Fruit fly (Drosophila melanogaster) whole organism, embryonic: ENCODE results near the gene CG5727.

ENCODE experiments used
- CG10462 ChIP-seq: fragments of 200-800 bp; sonication (Bioruptor generic); optimal IDR thresholded peaks from 2 replicates; lab custom pipeline; 2016; ENCODE audit warnings: missing biosample characterization, missing genetic modification characterization
- CG11093 ChIP-seq: fragments of 200-800 bp; sonication (Bioruptor generic); IDR thresholded peaks from 3 replicates; pipeline ENCODE4 v1.3.6; 2022; ENCODE audit warnings: missing biosample characterization, missing genetic modification characterization
- CG12391 ChIP-seq: fragments of 200-800 bp; sonication (Bioruptor generic); optimal IDR thresholded peaks from 3 replicates; lab custom pipeline; 2018; ENCODE audit warnings: missing biosample characterization, mild to moderate bottlenecking, missing genetic modification characterization, moderate library complexity
- CG13624 ChIP-seq: fragments of 200-800 bp; sonication (Bioruptor generic); optimal IDR thresholded peaks from 2 replicates; lab custom pipeline; 2016; ENCODE audit warnings: missing biosample characterization, missing genetic modification characterization
- CG14014 ChIP-seq: fragments of 200-800 bp; sonication (Bioruptor generic); IDR thresholded peaks from 2 replicates; pipeline ENCODE4 v1.3.6; 2022; ENCODE audit warnings: missing biosample characterization, missing genetic modification characterization
- CG14441 ChIP-seq: fragments of 200-800 bp; sonication (Bioruptor generic); IDR thresholded peaks from 2 replicates; pipeline ENCODE4 v1.3.6; 2022; ENCODE audit warnings: missing biosample characterization, missing genetic modification characterization
- CG14965 ChIP-seq: fragments of 200-800 bp; sonication (Bioruptor generic); optimal IDR thresholded peaks from 2 replicates; lab custom pipeline; 2016; ENCODE audit warnings: missing biosample characterization, missing genetic modification characterization, borderline replicate concordance
- CG15479 ChIP-seq: fragments of 200-800 bp; sonication (Bioruptor generic); optimal IDR thresholded peaks from 3 replicates; lab custom pipeline; 2019; ENCODE audit warnings: missing biosample characterization, mild to moderate bottlenecking, missing genetic modification characterization, moderate library complexity
- CG17385 ChIP-seq: fragments of 200-800 bp; sonication (Bioruptor generic); optimal IDR thresholded peaks from 3 replicates; lab custom pipeline; 2018; ENCODE audit warnings: missing biosample characterization, mild to moderate bottlenecking, missing genetic modification characterization
- CG18764 ChIP-seq: fragments of 200-800 bp; sonication (Bioruptor generic); optimal IDR thresholded peaks from 3 replicates; lab custom pipeline; 2016; ENCODE audit warnings: missing biosample characterization, missing genetic modification characterization
- CG31388 ChIP-seq: fragments of 200-800 bp; sonication (Bioruptor generic); optimal IDR thresholded peaks from 2 replicates; lab custom pipeline; 2016; ENCODE audit warnings: missing biosample characterization, missing genetic modification characterization
- CG32532 ChIP-seq: fragments of 200-800 bp; sonication (Bioruptor generic); IDR thresholded peaks from 2 replicates; pipeline ENCODE4 v1.3.6; 2022; ENCODE audit warnings: missing biosample characterization, missing genetic modification characterization
- CG3407 ChIP-seq: fragments of 200-800 bp; sonication (Bioruptor generic); optimal IDR thresholded peaks from 2 replicates; lab custom pipeline; 2018; ENCODE audit warnings: missing biosample characterization, mild to moderate bottlenecking, missing genetic modification characterization
- CG34224 ChIP-seq: fragments of 200-800 bp; sonication (Bioruptor generic); IDR thresholded peaks from 3 replicates; pipeline ENCODE4 v1.3.6; 2022; ENCODE audit warnings: missing biosample characterization, missing genetic modification characterization; ENCODE audit not compliant: partially characterized antibody
- CG4854 ChIP-seq: fragments of 200-800 bp; sonication (Bioruptor generic); optimal IDR thresholded peaks from 2 replicates; lab custom pipeline; 2016; ENCODE audit warnings: missing biosample characterization, missing genetic modification characterization, inconsistent platforms
- CG6654 ChIP-seq: fragments of 200-800 bp; sonication (Bioruptor generic); optimal IDR thresholded peaks from 2 replicates; lab custom pipeline; 2017; ENCODE audit warnings: missing biosample characterization, mild to moderate bottlenecking, missing genetic modification characterization
- CG8281 ChIP-seq: fragments of 200-800 bp; sonication (Bioruptor generic); optimal IDR thresholded peaks from 2 replicates; lab custom pipeline; 2018; ENCODE audit warnings: missing biosample characterization, mild to moderate bottlenecking, missing genetic modification characterization, moderate library complexity
- CG9932 ChIP-seq: fragments of 200-800 bp; sonication (Bioruptor generic); IDR thresholded peaks from 2 replicates; pipeline ENCODE4 v1.3.6; 2022; ENCODE audit warnings: missing biosample characterization, missing genetic modification characterization
- Deaf1 ChIP-seq: fragments of 200-800 bp; optimal IDR thresholded peaks from 3 replicates; lab custom pipeline; 2019; ENCODE audit warnings: missing biosample characterization, mild to moderate bottlenecking, missing genetic modification characterization, moderate library complexity
- ERR ChIP-seq: fragments of 200-800 bp; sonication (Bioruptor generic); optimal IDR thresholded peaks from 2 replicates; lab custom pipeline; 2016; ENCODE audit warnings: missing biosample characterization, missing genetic modification characterization
- Hey ChIP-seq: fragments of 200-800 bp; sonication (Bioruptor generic); optimal IDR thresholded peaks from 3 replicates; lab custom pipeline; 2018; ENCODE audit warnings: missing biosample characterization, mild to moderate bottlenecking, missing genetic modification characterization
- Kr ChIP-seq: fragments of 200-800 bp; sonication (Bioruptor generic); optimal IDR thresholded peaks from 2 replicates; lab custom pipeline; 2017; ENCODE audit warnings: missing biosample characterization, mild to moderate bottlenecking, missing genetic modification characterization
- MBD-R2 ChIP-seq: fragments of 200-800 bp; sonication (Bioruptor generic); IDR thresholded peaks from 2 replicates; pipeline ENCODE4 v1.3.6; 2022; ENCODE audit warnings: missing biosample characterization, missing genetic modification characterization
- MESR4 ChIP-seq: fragments of 200-800 bp; sonication (Bioruptor generic); optimal IDR thresholded peaks from 2 replicates; lab custom pipeline; 2018; ENCODE audit warnings: missing biosample characterization, mild to moderate bottlenecking, missing genetic modification characterization, moderate library complexity
- Myb ChIP-seq: fragments of 200-800 bp; sonication (Bioruptor generic); optimal IDR thresholded peaks from 2 replicates; lab custom pipeline; 2016; ENCODE audit warnings: missing biosample characterization, missing genetic modification characterization
- NC2β ChIP-seq: fragments of 200-800 bp; sonication (Bioruptor generic); optimal IDR thresholded peaks from 2 replicates; lab custom pipeline; 2016; ENCODE audit warnings: missing biosample characterization, missing genetic modification characterization
- Pdp1 ChIP-seq, 2 experiments: fragments of 200-800 bp; sonication (Bioruptor generic); optimal IDR thresholded peaks; 3 replicates each; lab custom pipeline; 2016; ENCODE audit warnings: missing biosample characterization in 2 of 2, missing genetic modification characterization in 2 of 2, mild to moderate bottlenecking in 1 of 2, moderate library complexity in 1 of 2
- Ptx1 ChIP-seq: fragments of 200-800 bp; sonication (Bioruptor generic); IDR thresholded peaks from 2 replicates; pipeline ENCODE4 v1.3.6; 2022; ENCODE audit warnings: missing biosample characterization, missing genetic modification characterization
- Scr ChIP-seq: fragments of 200-800 bp; sonication (Bioruptor generic); IDR thresholded peaks from 2 replicates; pipeline ENCODE4 v1.3.6; 2022; ENCODE audit warnings: missing biosample characterization, missing genetic modification characterization; ENCODE audit not compliant: partially characterized antibody
- Sin3A ChIP-seq: fragments of >200 bp; optimal IDR thresholded peaks from 2 replicates; lab custom pipeline; 2018
- Six4 ChIP-seq: fragments of 200-800 bp; sonication (Bioruptor generic); optimal IDR thresholded peaks from 2 replicates; lab custom pipeline; 2016; ENCODE audit warnings: missing biosample characterization, missing genetic modification characterization
- Sry-δ ChIP-seq: fragments of 200-800 bp; sonication (Bioruptor generic); optimal IDR thresholded peaks from 2 replicates; lab custom pipeline; 2016; ENCODE audit warnings: missing biosample characterization, missing genetic modification characterization
- Stat92E ChIP-seq, 3 experiments: fragments of >200 bp in 2 of 3; fragments of 200-800 bp in 1 of 3; sonication (Bioruptor generic) in 1 of 3; optimal IDR thresholded peaks; 2 replicates each; lab custom pipeline; 2017 to 2019; ENCODE audit warnings: missing biosample characterization in 3 of 3, missing genetic modification characterization in 3 of 3, mild to moderate bottlenecking in 1 of 3, moderate library complexity in 1 of 3
- amos ChIP-seq: fragments of 200-800 bp; sonication (Bioruptor generic); IDR thresholded peaks from 2 replicates; pipeline ENCODE4 v1.3.6; 2022; ENCODE audit warnings: missing biosample characterization, missing genetic modification characterization; ENCODE audit not compliant: partially characterized antibody
- dm ChIP-seq: fragments of 200-800 bp; sonication (Bioruptor generic); optimal IDR thresholded peaks from 3 replicates; lab custom pipeline; 2016; ENCODE audit warnings: missing biosample characterization, missing genetic modification characterization
- dmrt99B ChIP-seq: fragments of 200-800 bp; sonication (Bioruptor generic); optimal IDR thresholded peaks from 2 replicates; lab custom pipeline; 2018; ENCODE audit warnings: missing biosample characterization, mild to moderate bottlenecking, missing genetic modification characterization, moderate library complexity
- fru ChIP-seq: fragments of >200 bp; optimal IDR thresholded peaks from 2 replicates; lab custom pipeline; 2017
- fu2 ChIP-seq: fragments of 200-800 bp; sonication (Bioruptor generic); optimal IDR thresholded peaks from 2 replicates; lab custom pipeline; 2016; ENCODE audit warnings: missing biosample characterization, missing genetic modification characterization
- gfzf ChIP-seq: fragments of 200-800 bp; sonication (Bioruptor generic); optimal IDR thresholded peaks from 2 replicates; lab custom pipeline; 2016; ENCODE audit warnings: missing biosample characterization, mild to moderate bottlenecking, missing genetic modification characterization, moderate library complexity
- hth ChIP-seq: fragments of >200 bp; optimal IDR thresholded peaks from 2 replicates; lab custom pipeline; 2017; ENCODE audit warnings: inconsistent platforms
- kah ChIP-seq: fragments of 200-800 bp; sonication (Bioruptor generic); optimal IDR thresholded peaks from 2 replicates; lab custom pipeline; 2018; ENCODE audit warnings: missing biosample characterization, mild to moderate bottlenecking, missing genetic modification characterization
- kay ChIP-seq: fragments of 200-800 bp; sonication (Bioruptor generic); optimal IDR thresholded peaks from 2 replicates; lab custom pipeline; 2016; ENCODE audit warnings: missing biosample characterization, missing genetic modification characterization
- klu ChIP-seq: fragments of 200-800 bp; sonication (Bioruptor generic); IDR thresholded peaks from 2 replicates; pipeline ENCODE4 v1.3.6; 2022; ENCODE audit warnings: missing biosample characterization, missing genetic modification characterization
- lola ChIP-seq, 3 experiments: fragments of >200 bp in 2 of 3; fragments of 200-800 bp in 1 of 3; sonication (Bioruptor generic) in 1 of 3; optimal IDR thresholded peaks; 2 replicates each; lab custom pipeline; 2017 to 2019; ENCODE audit warnings: missing biosample characterization in 3 of 3, missing genetic modification characterization in 3 of 3, mild to moderate bottlenecking in 1 of 3, moderate library complexity in 1 of 3
- nau ChIP-seq: fragments of 200-800 bp; sonication (Bioruptor generic); optimal IDR thresholded peaks from 3 replicates; lab custom pipeline; 2017; ENCODE audit warnings: missing biosample characterization, mild to moderate bottlenecking, missing genetic modification characterization, missing genetic modification reagents
- rib ChIP-seq: fragments of 200-800 bp; sonication (Bioruptor generic); IDR thresholded peaks from 2 replicates; pipeline ENCODE4 v1.3.6; 2022; ENCODE audit warnings: missing biosample characterization, missing genetic modification characterization
- sc ChIP-seq, 3 experiments: fragments of >200 bp in 2 of 3; fragments of 200-800 bp in 1 of 3; sonication (Bioruptor generic) in 1 of 3; optimal IDR thresholded peaks; 2 replicates in 2 of 3; 3 replicates in 1 of 3; lab custom pipeline; 2017; ENCODE audit warnings: mild to moderate bottlenecking in 1 of 3, missing biosample characterization in 1 of 3, missing genetic modification characterization in 1 of 3, missing genetic modification reagents in 1 of 3
- seq ChIP-seq: fragments of 200-800 bp; sonication (Bioruptor generic); IDR thresholded peaks from 2 replicates; pipeline ENCODE4 v1.3.6; 2022; ENCODE audit warnings: missing biosample characterization, missing genetic modification characterization
- sqz ChIP-seq: fragments of 200-800 bp; sonication (Bioruptor generic); optimal IDR thresholded peaks from 3 replicates; lab custom pipeline; 2018; ENCODE audit warnings: missing biosample characterization, mild to moderate bottlenecking, missing genetic modification characterization
- usp ChIP-seq: fragments of >200 bp; optimal IDR thresholded peaks from 2 replicates; lab custom pipeline; 2017; ENCODE audit warnings: missing biosample characterization, missing genetic modification characterization
- wor ChIP-seq: fragments of 200-800 bp; sonication (Bioruptor generic); IDR thresholded peaks from 2 replicates; pipeline ENCODE4 v1.3.6; 2022; ENCODE audit warnings: missing biosample characterization, missing genetic modification characterization

The CG5727 gene

dm6 chr2L:10222550-10223231, 12.2 kb upstream of the CG5727 start, which contains the start of gene Bcs1 (continued):
- TF ChIP-seq hth (no peak), Stat92E (GFP tag; optimal IDR thresholded peaks at IDR 0.05; lab: Kevin White, UChicago) (no peak), CG12391 (tag; lab: Kevin White, UChicago) (no peak), dm (GFP tag; lab: Kevin White, UChicago) (no peak), fu2 (GFP tag; lab: Kevin White, UChicago) (no peak), MESR4 (GFP tag; lab: Kevin White, UChicago) (peak; percentile 13), CG13624 (GFP tag; lab: Kevin White, UChicago) (no peak), CG8281 (tag; lab: Kevin White, UChicago) (no peak), NC2β (GFP tag; lab: Kevin White, UChicago) (no peak), ERR (GFP tag; lab: Kevin White, UChicago) (no peak), Sin3A (lab: Kevin White, UChicago) (no peak), nau (GFP tag; lab: Kevin White, UChicago) (no peak), CG34224 (GFP tag; lab: Robert Waterston, UW) (no peak), klu (no peak), Scr (GFP tag; lab: Robert Waterston, UW) (no peak), usp (no peak), CG15479 (GFP tag; lab: Kevin White, UChicago) (no peak), sc (optimal IDR thresholded peaks at IDR 0.05; lab: Kevin White, UChicago) (no peak), sc (GFP tag; optimal IDR thresholded peaks at IDR 0.05; lab: Kevin White, UChicago) (no peak), kah (GFP tag; lab: Kevin White, UChicago) (peak; percentile 91), Sry-δ (GFP tag; lab: Kevin White, UChicago) (no peak), sqz (GFP tag; lab: Kevin White, UChicago) (no peak), Ptx1 (GFP tag; lab: Robert Waterston, UW) (no peak), wor (GFP tag; lab: Robert Waterston, UW) (no peak), kay (GFP tag; lab: Kevin White, UChicago) (no peak), Kr (GFP tag; lab: Kevin White, UChicago) (no peak), CG17385 (GFP tag; lab: Kevin White, UChicago) (no peak), CG10462 (GFP tag; lab: Kevin White, UChicago) (no peak), CG3407 (GFP tag; lab: Kevin White, UChicago) (no peak), MBD-R2 (GFP tag; lab: Robert Waterston, UW) (no peak), Hey (tag; lab: Kevin White, UChicago) (no peak), dmrt99B (tag; lab: Kevin White, UChicago) (no peak), amos (GFP tag; lab: Robert Waterston, UW) (no peak), lola (GFP tag; optimal IDR thresholded peaks at IDR 0.05; lab: Kevin White, UChicago) (no peak), CG31388 (GFP tag; lab: Kevin White, UChicago) (no peak), fru (lab: Kevin White, UChicago) (no peak), CG18764 (GFP tag; lab: Kevin White, UChicago) (no peak), CG14441 (GFP tag; lab: Robert Waterston, UW) (no peak), CG14014 (GFP tag; lab: Robert Waterston, UW) (no peak), Six4 (GFP tag; lab: Kevin White, UChicago) (no peak), Myb (GFP tag; lab: Kevin White, UChicago) (no peak), Deaf1 (tag; lab: Kevin White, UChicago) (no peak), seq (no peak), Pdp1 (GFP tag; optimal IDR thresholded peaks at IDR 0.05; lab: Kevin White, UChicago) (peak in 1 of 2 experiments; percentile 95), CG6654 (GFP tag; lab: Kevin White, UChicago) (no peak), CG14965 (no peak), CG9932 (GFP tag; lab: Robert Waterston, UW) (no peak), CG4854 (GFP tag; lab: Kevin White, UChicago) (no peak), rib (GFP tag; lab: Robert Waterston, UW) (no peak), CG11093 (GFP tag; lab: Robert Waterston, UW) (no peak), CG32532 (GFP tag; lab: Robert Waterston, UW) (no peak), gfzf (GFP tag; lab: Kevin White, UChicago) (peak; percentile 57)
